Worm (Caenorhabditis elegans) whole organism, L1 larva: ENCODE results near the gene nhr-184.

Experiments
- C34B4.2 ChIP-seq: sonication (generic microtip); optimal IDR thresholded peaks from 2 replicates; lab custom pipeline; 2017; ENCODE audit warnings: mild to moderate bottlenecking, missing genetic modification characterization, missing compliant biosample characterization
- ceh-8 ChIP-seq: fragments of 200-800 bp; sonication (Bioruptor generic); optimal IDR thresholded peaks from 2 replicates; lab custom pipeline; 2018; ENCODE audit warnings: mild to moderate bottlenecking, missing genetic modification characterization, moderate library complexity, missing compliant biosample characterization
- ces-1 ChIP-seq: fragments of 150-350 bp; optimal IDR thresholded peaks from 2 replicates; lab custom pipeline; 2014; ENCODE audit warnings: missing biosample characterization, missing genetic modification reagents, missing genetic modification characterization
- efl-1 ChIP-seq, 4 experiments: fragments of 150-350 bp; optimal IDR thresholded peaks in 3 of 4; peaks in 1 of 4; 1 replicate in 1 of 4; 2 replicates in 3 of 4; lab custom pipeline; 2014; ENCODE audit warnings: missing biosample characterization in 2 of 4, missing genetic modification characterization in 2 of 4, missing genetic modification reagents in 2 of 4
- egl-13 ChIP-seq: sonication (generic microtip); optimal IDR thresholded peaks from 2 replicates; lab custom pipeline; 2016; ENCODE audit warnings: missing genotype, missing genetic modification reagents, missing genetic modification characterization, missing compliant biosample characterization
- ets-5 ChIP-seq: fragments of 200-800 bp; sonication (Bioruptor generic); IDR thresholded peaks from 2 replicates; pipeline ENCODE4 v1.3.6; 2022; ENCODE audit warnings: missing genetic modification characterization, missing compliant biosample characterization
- fkh-4 ChIP-seq: sonication (generic microtip); optimal IDR thresholded peaks from 2 replicates; lab custom pipeline; 2016; ENCODE audit warnings: missing compliant biosample characterization, missing genetic modification characterization, borderline replicate concordance
- hlh-17 ChIP-seq: fragments of 200-800 bp; sonication (Bioruptor generic); optimal IDR thresholded peaks from 2 replicates; lab custom pipeline; 2018; ENCODE audit warnings: missing genetic modification characterization, mild to moderate bottlenecking, missing compliant biosample characterization, moderate library complexity, borderline replicate concordance
- hpl-2 ChIP-seq: fragments of 150-350 bp; optimal IDR thresholded peaks from 2 replicates; lab custom pipeline; 2014; ENCODE audit warnings: missing biosample characterization, missing genetic modification reagents, missing genetic modification characterization
- irx-1 ChIP-seq: sonication (generic microtip); optimal IDR thresholded peaks from 2 replicates; lab custom pipeline; 2016; ENCODE audit warnings: missing genetic modification characterization, missing compliant biosample characterization
- mep-1 ChIP-seq: fragments of 150-350 bp; optimal IDR thresholded peaks from 2 replicates; lab custom pipeline; 2014; ENCODE audit warnings: missing biosample characterization, missing genetic modification characterization
- nhr-28 ChIP-seq: fragments of 150-350 bp; optimal IDR thresholded peaks from 2 replicates; lab custom pipeline; 2014; ENCODE audit warnings: missing biosample characterization, missing genetic modification characterization
- nhr-76 ChIP-seq: sonication (generic microtip); optimal IDR thresholded peaks from 2 replicates; lab custom pipeline; 2017; ENCODE audit warnings: missing biosample characterization, missing genetic modification characterization
- nhr-84 ChIP-seq: sonication (generic microtip); optimal IDR thresholded peaks from 2 replicates; lab custom pipeline; 2017; ENCODE audit warnings: missing biosample characterization, missing genetic modification characterization
- pqm-1 ChIP-seq: sonication (generic microtip); optimal IDR thresholded peaks from 3 replicates; lab custom pipeline; 2017; ENCODE audit warnings: missing biosample characterization, missing genetic modification characterization
- snu-23 ChIP-seq: sonication (generic microtip); optimal IDR thresholded peaks from 2 replicates; lab custom pipeline; 2016; ENCODE audit warnings: missing genetic modification characterization, missing compliant biosample characterization
- sptf-1 ChIP-seq: fragments of 150-350 bp; optimal IDR thresholded peaks from 2 replicates; lab custom pipeline; 2014; ENCODE audit warnings: missing biosample characterization, missing genetic modification characterization
- sup-37 ChIP-seq: fragments of 200-800 bp; sonication (Bioruptor generic); optimal IDR thresholded peaks from 2 replicates; lab custom pipeline; 2018; ENCODE audit warnings: mild to moderate bottlenecking, missing genetic modification characterization, missing compliant biosample characterization
- tlp-1 ChIP-seq: fragments of 150-350 bp; optimal IDR thresholded peaks from 2 replicates; lab custom pipeline; 2014; ENCODE audit warnings: missing biosample characterization, missing genetic modification characterization
- zip-4 ChIP-seq: fragments of 200-800 bp; sonication (Bioruptor generic); optimal IDR thresholded peaks from 2 replicates; lab custom pipeline; 2018; ENCODE audit warnings: mild to moderate bottlenecking, missing genetic modification characterization, moderate library complexity, missing compliant biosample characterization
- ztf-11 ChIP-seq, 2 experiments: sonication (generic microtip); optimal IDR thresholded peaks; 2 replicates each; lab custom pipeline; 2016 to 2017; ENCODE audit warnings: missing genetic modification characterization in 2 of 2, missing biosample characterization in 1 of 2, missing compliant biosample characterization in 1 of 2
- ztf-4 ChIP-seq: fragments of 150-350 bp; optimal IDR thresholded peaks from 2 replicates; lab custom pipeline; 2014; ENCODE audit warnings: missing biosample characterization, missing genetic modification characterization

Gene nhr-184

ce11 chrV:2175242-2175641, 39.0 kb downstream of the nhr-184 start, which contains the start of gene C45H4.18:
Gene C45H4.18 (plus strand): TSS chrV:2175542.
- TF ChIP-seq nhr-84 (tag; lab: Kevin White, UChicago) = no peak
- no peak for TF ChIP-seq sptf-1 (tag; lab: Kevin White, UChicago)
- no peak for TF ChIP-seq pqm-1 (tag; lab: Kevin White, UChicago)
- no peak for TF ChIP-seq egl-13
- TF ChIP-seq ets-5 (GFP tag; lab: Robert Waterston, UW) = no peak
- TF ChIP-seq snu-23 (GFP tag; lab: Kevin White, UChicago) = no peak
- no peak for TF ChIP-seq hlh-17
- TF ChIP-seq ztf-11 (tag; optimal IDR thresholded peaks at IDR 0.05; lab: Kevin White, UChicago) = no peak
- no peak for TF ChIP-seq zip-4 (GFP tag; lab: Kevin White, UChicago)
- no peak for TF ChIP-seq ztf-4 (tag; lab: Kevin White, UChicago)

DNA sequence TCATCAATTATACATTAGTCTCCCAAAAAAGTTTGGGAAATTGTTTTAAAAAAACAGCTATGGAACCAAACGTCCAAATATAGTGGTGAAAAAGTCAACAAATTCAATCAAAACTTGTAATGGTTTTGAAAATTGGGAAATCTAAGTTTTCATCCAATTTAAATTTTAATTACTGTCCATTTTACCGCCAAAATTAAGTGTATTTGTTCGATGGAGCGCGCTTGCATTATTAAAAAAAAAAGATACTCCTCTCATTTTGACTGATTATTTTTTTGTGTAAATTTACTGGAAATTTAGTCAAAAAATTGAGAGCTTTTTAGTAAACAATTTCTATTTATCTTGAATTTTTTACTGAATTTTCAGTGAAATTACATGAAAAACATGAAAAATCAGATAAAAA, 39.8 kb downstream of the nhr-184 start:
- TF ChIP-seq efl-1 (optimal IDR thresholded peaks at IDR 0.05; lab: Kevin White, UChicago) = no peak
- TF ChIP-seq efl-1 (GFP tag; optimal IDR thresholded peaks at IDR 0.05 in 1 of 2; lab: Kevin White, UChicago) = peak; percentile 19 to 92
- no peak for TF ChIP-seq zip-4 (GFP tag; lab: Kevin White, UChicago)

DNA sequence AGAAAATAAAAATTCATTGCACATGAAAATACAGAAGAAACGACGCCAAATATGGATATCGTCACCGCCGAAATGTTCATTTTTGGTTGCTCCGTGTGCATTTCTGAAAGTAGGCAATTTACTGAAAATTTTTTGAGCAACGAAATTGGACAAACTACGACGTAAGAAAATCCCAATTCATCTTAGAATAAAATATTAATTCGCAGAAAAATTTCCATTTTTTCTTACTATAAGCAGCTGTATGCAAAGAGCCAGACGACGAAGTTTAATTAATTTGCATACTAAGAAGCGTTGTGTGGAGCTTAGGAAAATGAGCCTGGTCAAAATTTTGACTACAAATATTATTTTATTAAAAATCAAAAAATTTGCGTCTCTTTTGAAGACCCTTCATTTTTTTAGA, 47.6 kb downstream of the nhr-184 start, which contains the start of gene srbc-19:
TSS of gene srbc-19 (minus strand) at position 101 of the 400 bp plus-strand sequence.
- no peak for TF ChIP-seq ets-5 (GFP tag; lab: Robert Waterston, UW)
- no peak for TF ChIP-seq fkh-4 (tag; lab: Kevin White, UChicago)
- no peak for TF ChIP-seq hpl-2 (GFP tag; lab: Kevin White, UChicago)
- TF ChIP-seq nhr-76 (tag; lab: Kevin White, UChicago) = no peak
- TF ChIP-seq tlp-1 = no peak
- no peak for TF ChIP-seq nhr-28
- no peak for TF ChIP-seq mep-1 (tag; lab: Kevin White, UChicago)
- no peak for TF ChIP-seq sup-37 (GFP tag; lab: Kevin White, UChicago)
- TF ChIP-seq C34B4.2 (tag; lab: Kevin White, UChicago) = no peak

DNA sequence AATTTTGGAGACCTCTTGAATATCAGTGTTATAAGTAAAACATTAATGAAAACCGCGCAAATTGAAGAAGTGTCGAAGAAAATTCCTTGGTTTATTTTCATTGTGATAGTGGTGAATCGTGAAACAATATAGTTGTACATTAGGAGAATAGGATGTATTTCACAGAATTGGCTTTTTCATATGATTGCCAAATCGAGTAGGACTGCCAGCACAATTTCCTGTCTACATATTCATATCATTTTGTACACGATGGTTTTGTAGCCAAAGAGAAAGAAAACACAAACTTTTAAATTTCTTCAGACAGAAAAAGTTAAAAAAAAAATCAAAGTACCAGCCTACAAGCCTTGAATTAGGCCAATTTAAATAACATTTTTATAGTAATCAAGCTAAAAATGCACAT, 50.5 kb downstream of the nhr-184 start, which contains the start of gene str-255:
TSS of gene str-255 (minus strand) at position 101 of the 400 bp plus-strand sequence.
- TF ChIP-seq ces-1 (GFP tag; lab: Kevin White, UChicago) (no peak), irx-1 (tag; lab: Kevin White, UChicago) (no peak), ceh-8 (GFP tag; lab: Kevin White, UChicago) (no peak)
